Fruit fly (Drosophila melanogaster) whole organism, prepupa: ENCODE measurements around the gene sau.

Source experiments
- CG10631 ChIP-seq: fragments of 200-800 bp; sonication (Bioruptor generic); optimal IDR thresholded peaks from 2 replicates; lab custom pipeline; 2016; ENCODE audit warnings: missing biosample characterization, missing genetic modification characterization
- CG10669 ChIP-seq: fragments of 200-800 bp; sonication (Bioruptor generic); optimal IDR thresholded peaks from 3 replicates; lab custom pipeline; 2018; ENCODE audit warnings: missing biosample characterization, mild to moderate bottlenecking, missing genetic modification characterization, moderate library complexity
- CG11762 ChIP-seq: fragments of 200-800 bp; sonication (Bioruptor generic); optimal IDR thresholded peaks from 3 replicates; lab custom pipeline; 2016; ENCODE audit warnings: missing biosample characterization, missing genetic modification characterization; ENCODE audit not compliant: insufficient read depth
- CG11902 ChIP-seq: fragments of 200-800 bp; sonication (Bioruptor generic); optimal IDR thresholded peaks from 3 replicates; lab custom pipeline; 2016; ENCODE audit warnings: missing biosample characterization, missing genetic modification characterization
- CG15336 ChIP-seq: fragments of 200-800 bp; sonication (Bioruptor generic); IDR thresholded peaks from 2 replicates; pipeline ENCODE4 v1.3.6; 2022; ENCODE audit warnings: missing biosample characterization, missing genetic modification characterization
- CG1621 ChIP-seq: fragments of 200-800 bp; sonication (Bioruptor generic); optimal IDR thresholded peaks from 3 replicates; lab custom pipeline; 2018; ENCODE audit warnings: missing biosample characterization, mild to moderate bottlenecking, missing genetic modification characterization
- CG16779 ChIP-seq: fragments of 200-800 bp; sonication (Bioruptor generic); optimal IDR thresholded peaks from 3 replicates; lab custom pipeline; 2017; ENCODE audit warnings: missing biosample characterization, mild to moderate bottlenecking, missing genetic modification characterization
- CG3032 ChIP-seq: fragments of 200-800 bp; optimal IDR thresholded peaks from 2 replicates; lab custom pipeline; 2019; ENCODE audit warnings: missing biosample characterization, mild to moderate bottlenecking, missing genetic modification characterization, moderate library complexity
- CG31627 ChIP-seq: fragments of 200-800 bp; sonication (Bioruptor generic); optimal IDR thresholded peaks from 3 replicates; lab custom pipeline; 2016; ENCODE audit warnings: missing biosample characterization, missing genetic modification characterization
- CG34406 ChIP-seq: fragments of 200-800 bp; sonication (Bioruptor generic); optimal IDR thresholded peaks from 3 replicates; lab custom pipeline; 2016; ENCODE audit warnings: missing biosample characterization, missing genetic modification characterization
- CG3919 ChIP-seq: fragments of 200-800 bp; sonication (Bioruptor generic); optimal IDR thresholded peaks from 3 replicates; lab custom pipeline; 2016; ENCODE audit warnings: missing biosample characterization, missing genetic modification characterization
- CG4318 ChIP-seq: fragments of 200-800 bp; sonication (Bioruptor generic); optimal IDR thresholded peaks from 3 replicates; lab custom pipeline; 2017; ENCODE audit warnings: missing biosample characterization, mild to moderate bottlenecking, missing genetic modification characterization
- CG6163 ChIP-seq: fragments of 200-800 bp; sonication (Bioruptor generic); IDR thresholded peaks from 3 replicates; pipeline ENCODE4 v1.3.6; 2022; ENCODE audit warnings: missing biosample characterization, missing genetic modification characterization
- CG6276 ChIP-seq: fragments of 200-800 bp; sonication (Bioruptor generic); optimal IDR thresholded peaks from 2 replicates; lab custom pipeline; 2017; ENCODE audit warnings: missing biosample characterization, mild to moderate bottlenecking, missing genetic modification characterization
- CG6808 ChIP-seq: fragments of 200-800 bp; sonication (Bioruptor generic); optimal IDR thresholded peaks from 3 replicates; lab custom pipeline; 2017; ENCODE audit warnings: missing biosample characterization, missing genetic modification characterization, mild to moderate bottlenecking, moderate library complexity, missing genetic modification reagents
- CG6854 ChIP-seq: fragments of 200-800 bp; sonication (Bioruptor generic); optimal IDR thresholded peaks from 2 replicates; lab custom pipeline; 2017; ENCODE audit warnings: missing biosample characterization, mild to moderate bottlenecking, missing genetic modification characterization
- CG7368 ChIP-seq: fragments of 200-800 bp; sonication (Bioruptor generic); optimal IDR thresholded peaks from 3 replicates; lab custom pipeline; 2016; ENCODE audit warnings: missing biosample characterization, missing genetic modification characterization
- CG8632 ChIP-seq: fragments of 200-800 bp; sonication (Bioruptor generic); optimal IDR thresholded peaks from 3 replicates; lab custom pipeline; 2016; ENCODE audit warnings: missing biosample characterization, missing genetic modification characterization
- CG9139 ChIP-seq: fragments of 200-800 bp; sonication (Bioruptor generic); optimal IDR thresholded peaks from 3 replicates; lab custom pipeline; 2017; ENCODE audit warnings: missing biosample characterization, mild to moderate bottlenecking, missing genetic modification characterization
- Eip75B ChIP-seq: fragments of 200-800 bp; sonication (Bioruptor generic); optimal IDR thresholded peaks from 3 replicates; lab custom pipeline; 2016; ENCODE audit warnings: missing biosample characterization, missing genetic modification characterization
- Eip78C ChIP-seq: fragments of 200-800 bp; sonication (Bioruptor generic); peaks from one replicate; lab custom pipeline; 2016; ENCODE audit warnings: missing biosample characterization, missing genetic modification characterization
- Ets96B ChIP-seq: fragments of 200-800 bp; optimal IDR thresholded peaks from 2 replicates; lab custom pipeline; 2019; ENCODE audit warnings: missing biosample characterization, mild to moderate bottlenecking, missing genetic modification characterization, moderate library complexity
- Hr38 ChIP-seq: sonication (Bioruptor generic); optimal IDR thresholded peaks from 2 replicates; lab custom pipeline; 2016; ENCODE audit warnings: missing biosample characterization, missing genetic modification characterization
- Hr4 ChIP-seq: fragments of 200-800 bp; sonication (Bioruptor generic); optimal IDR thresholded peaks from 3 replicates; lab custom pipeline; 2016; ENCODE audit warnings: missing biosample characterization, missing genetic modification characterization
- Lpt ChIP-seq: fragments of 200-800 bp; sonication (Bioruptor generic); optimal IDR thresholded peaks from 3 replicates; lab custom pipeline; 2016; ENCODE audit warnings: missing biosample characterization, missing genetic modification characterization
- Met ChIP-seq: fragments of 200-800 bp; sonication (Bioruptor generic); optimal IDR thresholded peaks from 3 replicates; lab custom pipeline; 2016; ENCODE audit warnings: missing biosample characterization, missing genetic modification characterization
- Sox102F ChIP-seq: fragments of 200-800 bp; sonication (Bioruptor generic); optimal IDR thresholded peaks from 2 replicates; lab custom pipeline; 2016; ENCODE audit warnings: missing biosample characterization, mild to moderate bottlenecking, missing genetic modification characterization
- Sox14 ChIP-seq: fragments of 200-800 bp; sonication (Bioruptor generic); optimal IDR thresholded peaks from 3 replicates; lab custom pipeline; 2016; ENCODE audit warnings: missing biosample characterization, missing genetic modification characterization
- Sox15 ChIP-seq: fragments of 200-800 bp; sonication (Bioruptor generic); optimal IDR thresholded peaks from 3 replicates; lab custom pipeline; 2016; ENCODE audit warnings: missing biosample characterization, missing genetic modification characterization
- cyc ChIP-seq: fragments of 200-800 bp; sonication (Bioruptor generic); optimal IDR thresholded peaks from 3 replicates; lab custom pipeline; 2016; ENCODE audit warnings: missing biosample characterization, missing genetic modification characterization
- dac ChIP-seq: fragments of 200-800 bp; sonication (Bioruptor generic); optimal IDR thresholded peaks from 2 replicates; lab custom pipeline; 2017; ENCODE audit warnings: missing biosample characterization, mild to moderate bottlenecking, missing genetic modification characterization
- dsx ChIP-seq: fragments of 200-800 bp; optimal IDR thresholded peaks from 3 replicates; lab custom pipeline; 2019; ENCODE audit warnings: missing biosample characterization, mild to moderate bottlenecking, missing genetic modification characterization, moderate library complexity; ENCODE audit not compliant: poor library complexity, severe bottlenecking
- esn ChIP-seq: fragments of 200-800 bp; sonication (Bioruptor generic); optimal IDR thresholded peaks from 2 replicates; lab custom pipeline; 2016; ENCODE audit warnings: missing biosample characterization, mild to moderate bottlenecking, missing genetic modification characterization, moderate library complexity
- fd59A ChIP-seq: fragments of 200-800 bp; sonication (Bioruptor generic); optimal IDR thresholded peaks from 2 replicates; lab custom pipeline; 2017; ENCODE audit warnings: missing biosample characterization, mild to moderate bottlenecking, missing genetic modification characterization, missing genetic modification reagents
- fd85E ChIP-seq: fragments of 200-800 bp; sonication (Bioruptor generic); optimal IDR thresholded peaks from 3 replicates; lab custom pipeline; 2016; ENCODE audit warnings: missing biosample characterization, missing genetic modification characterization
- fkh ChIP-seq: fragments of 200-800 bp; sonication (Bioruptor generic); optimal IDR thresholded peaks from 3 replicates; lab custom pipeline; 2017; ENCODE audit warnings: missing biosample characterization, mild to moderate bottlenecking, missing genetic modification characterization, moderate library complexity
- net ChIP-seq: fragments of 200-800 bp; sonication (Bioruptor generic); optimal IDR thresholded peaks from 3 replicates; lab custom pipeline; 2016; ENCODE audit warnings: missing biosample characterization, missing genetic modification characterization
- pdm3 ChIP-seq: fragments of 200-800 bp; sonication (Bioruptor generic); optimal IDR thresholded peaks from 3 replicates; lab custom pipeline; 2016; ENCODE audit warnings: missing biosample characterization, missing genetic modification characterization
- salr ChIP-seq, 2 experiments: fragments of 200-800 bp; sonication (Bioruptor generic); optimal IDR thresholded peaks; 3 replicates each; lab custom pipeline; 2016 to 2018; ENCODE audit warnings: missing biosample characterization in 2 of 2, missing genetic modification characterization in 2 of 2, mild to moderate bottlenecking in 1 of 2
- ss ChIP-seq, 2 experiments: fragments of 200-800 bp; sonication (Bioruptor generic); optimal IDR thresholded peaks; 2 replicates in 1 of 2; 3 replicates in 1 of 2; lab custom pipeline; 2017 to 2018; ENCODE audit warnings: mild to moderate bottlenecking in 2 of 2, missing biosample characterization in 2 of 2, missing genetic modification characterization in 2 of 2, moderate library complexity in 1 of 2
- svp ChIP-seq: fragments of 200-800 bp; sonication (Bioruptor generic); peaks from one replicate; lab custom pipeline; 2016; ENCODE audit warnings: missing biosample characterization, missing genetic modification characterization
- vri ChIP-seq: fragments of 200-800 bp; sonication (Bioruptor generic); optimal IDR thresholded peaks from 3 replicates; lab custom pipeline; 2016; ENCODE audit warnings: missing biosample characterization, mild to moderate bottlenecking, missing genetic modification characterization

sau gene

dm6 chr2L:2198613-2199432, 27.3 kb upstream of the sau start (continued):
- TF ChIP-seq esn (GFP tag; lab: Kevin White, UChicago) (peak; percentile 99), fd59A (GFP tag; lab: Kevin White, UChicago) (peak; percentile 95), Ets96B (peak; percentile 97), CG4318 (GFP tag; lab: Kevin White, UChicago) (peak; percentile 95), CG31627 (GFP tag; lab: Kevin White, UChicago) (peak; percentile 99), Sox15 (GFP tag; lab: Kevin White, UChicago) (peak; percentile 98), CG8632 (GFP tag; lab: Kevin White, UChicago) (peak; percentile 97), CG1621 (tag; lab: Kevin White, UChicago) (peak; percentile 94), CG6276 (GFP tag; lab: Kevin White, UChicago) (peak; percentile 96), CG6854 (GFP tag; lab: Kevin White, UChicago) (peak; percentile 95)

- TF ChIP-seq esn (GFP tag; lab: Kevin White, UChicago) (no peak), net (GFP tag; lab: Kevin White, UChicago) (no peak), CG11902 (no peak), dsx (no peak), Lpt (GFP tag; lab: Kevin White, UChicago) (no peak), CG10669 (no peak), Sox14 (GFP tag; lab: Kevin White, UChicago) (no peak), CG31627 (GFP tag; lab: Kevin White, UChicago) (no peak), CG3919 (GFP tag; lab: Kevin White, UChicago) (no peak), salr (GFP tag; optimal IDR thresholded peaks at IDR 0.05; lab: Kevin White, UChicago) (no peak), CG6276 (GFP tag; lab: Kevin White, UChicago) (no peak), CG3032 (no peak), Hr4 (GFP tag; lab: Kevin White, UChicago) (no peak), Hr38 (GFP tag; lab: Kevin White, UChicago) (no peak), cyc (GFP tag; lab: Kevin White, UChicago) (no peak), CG6163 (GFP tag; lab: Robert Waterston, UW) (no peak), CG34406 (GFP tag; lab: Kevin White, UChicago) (no peak), fd85E (GFP tag; lab: Kevin White, UChicago) (no peak), pdm3 (GFP tag; lab: Kevin White, UChicago) (no peak)
These were observed 26.7 kb upstream of the sau start for dm6 chr2L:2199433-2199796.

DNA sequence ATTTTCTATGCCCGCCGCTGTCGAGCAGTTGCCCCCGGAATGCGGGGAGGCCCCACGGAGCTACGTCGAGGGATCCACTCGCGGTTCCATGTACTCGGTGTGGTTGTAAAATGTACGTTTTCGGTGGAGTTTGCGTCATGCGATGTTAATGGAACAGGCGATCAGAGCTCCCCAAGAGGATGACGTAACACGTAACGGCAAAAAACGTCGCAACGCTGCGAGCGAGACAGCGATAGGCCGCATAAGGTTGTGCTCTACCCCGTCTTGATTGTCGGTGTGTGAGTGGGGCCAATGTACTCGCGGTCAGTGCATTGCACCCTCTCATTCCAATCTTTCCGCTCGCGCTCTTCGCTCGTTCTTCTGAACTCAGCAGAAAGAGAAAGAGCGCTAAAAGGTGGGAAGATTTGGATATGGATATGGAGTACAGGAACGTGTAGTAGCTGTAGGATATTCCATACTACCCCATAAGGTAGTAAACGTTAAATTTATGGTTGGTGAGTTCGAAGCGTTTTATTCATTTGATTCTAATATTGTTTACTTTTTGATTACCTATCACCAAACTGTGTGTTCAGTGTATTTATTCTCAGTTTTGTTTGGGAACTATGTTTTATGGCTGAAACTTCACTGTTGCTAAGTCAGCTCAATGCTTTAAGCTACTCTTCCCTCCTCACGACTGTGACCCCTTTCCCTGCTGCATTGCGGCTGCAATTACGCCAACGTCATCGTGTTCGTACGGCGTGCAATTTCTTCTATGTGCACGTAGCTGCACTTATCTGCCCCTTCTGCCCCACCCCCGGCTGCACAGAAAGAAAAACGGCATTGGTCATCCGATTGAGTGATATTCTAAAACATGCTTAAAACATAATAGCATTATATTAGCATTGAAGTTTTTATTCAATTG, 25.8 kb upstream of the sau start:
- TF ChIP-seq Met (GFP tag; lab: Kevin White, UChicago) (peak; percentile 78), dsx (peak; percentile 22), CG8632 (GFP tag; lab: Kevin White, UChicago) (no peak), svp (GFP tag; lab: Kevin White, UChicago) (peak; percentile 93), Lpt (GFP tag; lab: Kevin White, UChicago) (peak; percentile 86), CG15336 (GFP tag; lab: Robert Waterston, UW) (no peak), dac (GFP tag; lab: Kevin White, UChicago) (no peak), CG3919 (GFP tag; lab: Kevin White, UChicago) (peak; percentile 34), Eip78C (peak; percentile 75), fkh (GFP tag; lab: Kevin White, UChicago) (peak; percentile 22), CG10631 (GFP tag; lab: Kevin White, UChicago) (no peak), Eip75B (peak; percentile 51), CG11762 (GFP tag; lab: Kevin White, UChicago) (no peak), CG9139 (GFP tag; lab: Kevin White, UChicago) (no peak), CG6854 (GFP tag; lab: Kevin White, UChicago) (peak; percentile 29), Ets96B (peak; percentile 5), esn (GFP tag; lab: Kevin White, UChicago) (no peak), ss (GFP tag; optimal IDR thresholded peaks at IDR 0.05; lab: Kevin White, UChicago) (peak in 1 of 2 experiments; percentile 31), CG1621 (tag; lab: Kevin White, UChicago) (peak; percentile 59), CG6808 (GFP tag; lab: Kevin White, UChicago) (no peak), Hr4 (GFP tag; lab: Kevin White, UChicago) (no peak), CG7368 (GFP tag; lab: Kevin White, UChicago) (peak; percentile 41), Hr38 (GFP tag; lab: Kevin White, UChicago) (no peak), CG16779 (peak; percentile 33), vri (GFP tag; lab: Kevin White, UChicago) (peak; percentile 99), Sox102F (GFP tag; lab: Kevin White, UChicago) (peak; percentile 9), CG34406 (GFP tag; lab: Kevin White, UChicago) (no peak)
